Worm (Caenorhabditis elegans): ENCODE results near the gene rps-28.

rps-28 gene

ce11 chrIV:1659978-1660377 lies 487 bp downstream of the rps-28 start, which contains the start of gene Y41D4B.4:
Gene Y41D4B.4 (plus strand): TSS chrIV:1660110.
- TF ChIP-seq lin-54 (GFP tag; optimal IDR thresholded peaks at IDR 0.05), result peak; percentile 44
- peak; percentile 44; the same call in 1 of the 2 replicates for TF ChIP-seq rcor-1 (GFP tag; IDR thresholded peaks at IDR 0.05)
- 0 out of 2 replicates have a peak, but pooled peaks have one; percentile 15 for TF ChIP-seq cebp-2 (GFP tag; IDR thresholded peaks at IDR 0.05)
- no peak for TF ChIP-seq snpc-1.3 (tag; optimal IDR thresholded peaks at IDR 0.05; ENCODE audit: insufficient read depth)
- no peak for TF ChIP-seq nfya-1 (tag; optimal IDR thresholded peaks at IDR 0.05; ENCODE audit: borderline replicate concordance, insufficient read depth)
- no peak for TF ChIP-seq ceh-58 (GFP tag; IDR thresholded peaks at IDR 0.05)
- TF ChIP-seq ceh-100 (GFP tag; IDR thresholded peaks at IDR 0.05), result 0 out of 2 replicates have a peak, but pooled peaks have one; percentile 18
- TF ChIP-seq D2030.7 (GFP tag; IDR thresholded peaks at IDR 0.05), result peak; percentile 13; the same call in 1 of the 2 replicates
- TF ChIP-seq hlh-26 (GFP tag; conservative IDR thresholded peaks at IDR 0.05), result no peak
- peak; percentile 35 for TF ChIP-seq F33H1.4 (GFP tag; IDR thresholded peaks at IDR 0.05)
- peak; percentile 51; the same call in 1 of the 2 replicates for TF ChIP-seq B0336.3 (GFP tag; IDR thresholded peaks at IDR 0.05)
- no peak for TF ChIP-seq him-1 (tag; optimal IDR thresholded peaks at IDR 0.05)
- TF ChIP-seq F55B11.4 (tag; optimal IDR thresholded peaks at IDR 0.05; ENCODE audit: borderline replicate concordance, insufficient read depth), result no peak
- no peak for TF ChIP-seq Y67H2A.10 (GFP tag; conservative IDR thresholded peaks at IDR 0.05)
- TF ChIP-seq fkh-3 (tag; optimal IDR thresholded peaks at IDR 0.05), result no peak
- TF ChIP-seq mcd-1 (GFP tag; IDR thresholded peaks at IDR 0.05), result peak; percentile 16; the same call in 1 of the 2 replicates
- TF ChIP-seq attf-6 (GFP tag; IDR thresholded peaks at IDR 0.05), result peak; percentile 43; the same call in 1 of the 2 replicates
- TF ChIP-seq athp-1 (tag; optimal IDR thresholded peaks at IDR 0.05), result peak; percentile 2
- no peak for TF ChIP-seq ets-4 (GFP tag; optimal IDR thresholded peaks at IDR 0.05)
- peak; percentile 32; the same call in 1 of the 2 replicates for TF ChIP-seq ekl-4 (GFP tag; IDR thresholded peaks at IDR 0.05)
- 0 out of 2 replicates have a peak, but pooled peaks have one; percentile 12 for TF ChIP-seq hmg-1.2 (GFP tag; IDR thresholded peaks at IDR 0.05)
- peak; percentile 18; the same call in 1 of the 2 replicates for TF ChIP-seq madf-6 (GFP tag; IDR thresholded peaks at IDR 0.05)
- TF ChIP-seq nhr-80 (tag; optimal IDR thresholded peaks at IDR 0.05), result no peak
- TF ChIP-seq Y53G8AR.9 (GFP tag; conservative IDR thresholded peaks at IDR 0.05), result peak; percentile 52; the same call in 1 of the 2 replicates

- TF ChIP-seq lsl-1 (GFP tag; optimal IDR thresholded peaks at IDR 0.05) (peak; percentile 70), lin-54 (GFP tag; optimal IDR thresholded peaks at IDR 0.05) (no peak), fkh-3 (tag; optimal IDR thresholded peaks at IDR 0.05) (no peak), efl-1 (GFP tag; optimal IDR thresholded peaks at IDR 0.05) (peak; percentile 21), xnd-1 (tag; optimal IDR thresholded peaks at IDR 0.05) (peak; percentile 44), F33H1.4 (GFP tag; IDR thresholded peaks at IDR 0.05) (peak; percentile 67), cebp-1 (GFP tag; IDR thresholded peaks at IDR 0.05) (no peak), cebp-1 (tag; optimal IDR thresholded peaks at IDR 0.05) (no peak), madf-6 (GFP tag; IDR thresholded peaks at IDR 0.05) (peak; percentile 54)
Measured at ce11 chrIV:1660735-1661134, 1.2 kb downstream of the rps-28 start.

DNA sequence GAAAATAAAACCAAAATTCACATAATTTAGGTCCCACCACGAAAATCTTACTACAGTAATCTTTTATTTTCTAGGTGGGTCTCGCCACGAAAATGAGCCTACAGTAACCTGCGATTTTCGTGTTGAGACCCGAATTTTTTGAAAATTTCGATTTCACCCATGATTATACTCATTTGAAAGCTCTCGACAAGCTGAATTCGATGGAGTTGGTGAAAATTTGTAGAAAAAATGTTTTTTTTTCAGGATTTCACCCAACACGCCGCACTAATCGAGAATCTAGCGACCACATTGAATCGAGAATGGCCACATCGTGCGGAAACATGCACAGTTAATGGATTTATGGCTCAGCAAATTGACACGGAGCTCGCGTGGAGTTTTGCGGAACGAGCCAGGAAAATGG lies 3.4 kb downstream of the rps-28 start:
- TF ChIP-seq Y53F4B.3 (GFP tag; IDR thresholded peaks at IDR 0.05) (no peak), sea-2 (GFP tag; IDR thresholded peaks at IDR 0.05) (no peak)

ce11 chrIV:1672398-1672797 lies 12.9 kb downstream of the rps-28 start, which contains the start of gene Y41D4B.1:
Gene Y41D4B.1 (plus strand): TSS chrIV:1672698.
- TF ChIP-seq nhr-80 (tag; optimal IDR thresholded peaks at IDR 0.05) (no peak), hmg-1.2 (GFP tag; IDR thresholded peaks at IDR 0.05) (no peak), dox-1 (GFP tag; IDR thresholded peaks at IDR 0.05) (no peak), T26A5.8 (tag; optimal IDR thresholded peaks at IDR 0.05) (no peak), egrh-3 (GFP tag; IDR thresholded peaks at IDR 0.05) (no peak), rpc-1 (optimal IDR thresholded peaks at IDR 0.05) (no peak), rpc-1 (tag; optimal IDR thresholded peaks at IDR 0.05) (no peak), hsf-1 (GFP tag; IDR thresholded peaks at IDR 0.05) (no peak), madf-8 (GFP tag; conservative IDR thresholded peaks at IDR 0.05) (no peak), snpc-4 (GFP tag; optimal IDR thresholded peaks at IDR 0.05) (no peak), snpc-4 (tag; optimal IDR thresholded peaks at IDR 0.05) (no peak), B0261.1 (tag; optimal IDR thresholded peaks at IDR 0.05) (no peak), snpc-1.3 (tag; optimal IDR thresholded peaks at IDR 0.05; ENCODE audit: insufficient read depth) (no peak), mes-4 (tag; optimal IDR thresholded peaks at IDR 0.05) (no peak), ceh-100 (GFP tag; IDR thresholded peaks at IDR 0.05) (no peak), ceh-91 (GFP tag; IDR thresholded peaks at IDR 0.05) (no peak), xnd-1 (tag; optimal IDR thresholded peaks at IDR 0.05) (no peak), C06A6.2 (GFP tag; conservative IDR thresholded peaks at IDR 0.05) (no peak), gei-17 (GFP tag; optimal IDR thresholded peaks at IDR 0.05) (no peak)

All from whole organism, young adult.